Worm (Caenorhabditis elegans): ENCODE data around the gene R01H2.4.

DNA sequence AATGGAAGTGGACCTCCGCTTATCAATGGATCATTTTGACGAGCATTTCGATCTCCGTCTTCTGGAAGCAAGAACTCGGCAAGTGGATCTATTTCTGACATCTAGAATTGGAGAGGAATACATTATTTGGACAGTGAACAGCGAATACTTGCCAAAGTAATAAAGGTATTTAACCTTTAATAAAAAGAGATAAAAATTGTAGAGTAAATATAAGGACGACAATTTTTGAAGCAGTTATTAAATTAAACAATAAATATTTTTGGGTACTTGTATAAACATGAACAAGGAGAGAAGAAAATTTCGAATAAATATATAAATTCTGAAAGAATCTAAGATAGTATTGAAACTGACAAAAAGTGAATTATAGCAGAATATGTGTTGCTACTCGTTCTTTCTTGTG is 8.4 kb upstream of the R01H2.4 start, which contains the start of gene lin-37:
- TF ChIP-seq unc-130 (tag; optimal IDR thresholded peaks at IDR 0.05), result no peak
- no peak for TF ChIP-seq lin-15B (tag; optimal IDR thresholded peaks at IDR 0.05)
- no peak for TF ChIP-seq fos-1 (tag; optimal IDR thresholded peaks at IDR 0.05)
